Fruit fly (Drosophila melanogaster) whole organism, embryonic: Measurements from ENCODE around the gene Mgstl.

Experiments
- B-H2 ChIP-seq: fragments of 200-800 bp; sonication (Bioruptor generic); optimal IDR thresholded peaks from 2 replicates; lab custom pipeline; 2018; ENCODE audit warnings: missing biosample characterization, mild to moderate bottlenecking, missing genetic modification characterization
- Blimp-1 ChIP-seq: fragments of 200-800 bp; sonication (Bioruptor generic); optimal IDR thresholded peaks from 3 replicates; lab custom pipeline; 2018; ENCODE audit warnings: missing biosample characterization, missing genetic modification characterization, mild to moderate bottlenecking, moderate library complexity, missing genetic modification reagents
- CG10147 ChIP-seq: fragments of 200-800 bp; sonication (Bioruptor generic); optimal IDR thresholded peaks from 2 replicates; lab custom pipeline; 2019; ENCODE audit warnings: missing biosample characterization, mild to moderate bottlenecking, missing genetic modification characterization, moderate library complexity
- CG10321 ChIP-seq: fragments of 200-800 bp; sonication (Bioruptor generic); IDR thresholded peaks from 2 replicates; pipeline ENCODE4 v1.3.6; 2022; ENCODE audit warnings: missing biosample characterization, missing genetic modification characterization
- CG10565 ChIP-seq: fragments of 200-800 bp; sonication (Bioruptor generic); optimal IDR thresholded peaks from 3 replicates; lab custom pipeline; 2016; ENCODE audit warnings: missing biosample characterization, mild to moderate bottlenecking, missing genetic modification characterization
- CG12219 ChIP-seq: fragments of 200-800 bp; sonication (Bioruptor generic); optimal IDR thresholded peaks from 3 replicates; lab custom pipeline; 2018; ENCODE audit warnings: missing biosample characterization, mild to moderate bottlenecking, missing genetic modification characterization
- CG12391 ChIP-seq: fragments of 200-800 bp; sonication (Bioruptor generic); optimal IDR thresholded peaks from 3 replicates; lab custom pipeline; 2018; ENCODE audit warnings: missing biosample characterization, mild to moderate bottlenecking, missing genetic modification characterization, moderate library complexity
- CG12744 ChIP-seq: fragments of 200-800 bp; sonication (Bioruptor generic); optimal IDR thresholded peaks from 2 replicates; lab custom pipeline; 2016; ENCODE audit warnings: missing biosample characterization, missing genetic modification characterization
- CG13287 ChIP-seq: fragments of 200-800 bp; sonication (Bioruptor generic); IDR thresholded peaks from 2 replicates; pipeline ENCODE4 v1.3.6; 2022; ENCODE audit warnings: missing biosample characterization, missing genetic modification characterization; ENCODE audit not compliant: partially characterized antibody
- CG1529 ChIP-seq: fragments of 200-800 bp; sonication (Bioruptor generic); optimal IDR thresholded peaks from 3 replicates; lab custom pipeline; 2018; ENCODE audit warnings: missing biosample characterization, missing genetic modification characterization
- CG16813 ChIP-seq: fragments of 200-800 bp; sonication (Bioruptor generic); IDR thresholded peaks from 3 replicates; pipeline ENCODE4 v1.3.6; 2022; ENCODE audit warnings: missing biosample characterization, missing genetic modification characterization; ENCODE audit not compliant: partially characterized antibody
- CG16815 ChIP-seq: fragments of 200-800 bp; sonication (Bioruptor generic); optimal IDR thresholded peaks from 3 replicates; lab custom pipeline; 2017; ENCODE audit warnings: missing biosample characterization, mild to moderate bottlenecking, missing genetic modification characterization
- CG16863 ChIP-seq: fragments of 200-800 bp; sonication (Bioruptor generic); optimal IDR thresholded peaks from 3 replicates; lab custom pipeline; 2016; ENCODE audit warnings: missing biosample characterization, missing genetic modification characterization
- CG17186 ChIP-seq: fragments of 200-800 bp; sonication (Bioruptor generic); optimal IDR thresholded peaks from 3 replicates; lab custom pipeline; 2017; ENCODE audit warnings: missing biosample characterization, missing genetic modification reagents, missing genetic modification characterization
- CG17612 ChIP-seq: fragments of 200-800 bp; sonication (Bioruptor generic); IDR thresholded peaks from 2 replicates; pipeline ENCODE4 v1.3.6; 2022; ENCODE audit warnings: missing biosample characterization, missing genetic modification characterization
- CG18764 ChIP-seq: fragments of 200-800 bp; sonication (Bioruptor generic); optimal IDR thresholded peaks from 3 replicates; lab custom pipeline; 2016; ENCODE audit warnings: missing biosample characterization, missing genetic modification characterization
- CG2116 ChIP-seq: fragments of 200-800 bp; sonication (Bioruptor generic); optimal IDR thresholded peaks from 3 replicates; lab custom pipeline; 2018; ENCODE audit warnings: missing biosample characterization, mild to moderate bottlenecking, missing genetic modification characterization
- CG2129 ChIP-seq: fragments of 200-800 bp; sonication (Bioruptor generic); IDR thresholded peaks from 2 replicates; pipeline ENCODE4 v1.3.6; 2022; ENCODE audit warnings: missing biosample characterization, missing genetic modification characterization; ENCODE audit not compliant: partially characterized antibody
- CG2199 ChIP-seq: fragments of 200-800 bp; sonication (Bioruptor generic); IDR thresholded peaks from 3 replicates; pipeline ENCODE4 v1.3.6; 2022; ENCODE audit warnings: missing biosample characterization, missing genetic modification characterization
- CG2889 ChIP-seq: fragments of 200-800 bp; sonication (Bioruptor generic); IDR thresholded peaks from 3 replicates; pipeline ENCODE4 v1.3.6; 2022; ENCODE audit warnings: missing biosample characterization, missing genetic modification characterization
- CG3065 ChIP-seq: fragments of 200-800 bp; sonication (Bioruptor generic); optimal IDR thresholded peaks from 2 replicates; lab custom pipeline; 2016; ENCODE audit warnings: missing biosample characterization, missing genetic modification characterization
- CG3726 ChIP-seq: fragments of 200-800 bp; sonication (Bioruptor generic); IDR thresholded peaks from 3 replicates; pipeline ENCODE4, ENCODE4 v1.3.6; 2022; ENCODE audit warnings: missing biosample characterization, missing genetic modification characterization
- CG4730 ChIP-seq: fragments of 200-800 bp; sonication (Bioruptor generic); IDR thresholded peaks from 2 replicates; pipeline ENCODE4 v1.3.6; 2022; ENCODE audit warnings: missing biosample characterization, missing genetic modification characterization
- CrebB ChIP-seq: fragments of 200-800 bp; sonication (Bioruptor generic); optimal IDR thresholded peaks from 3 replicates; lab custom pipeline; 2018; ENCODE audit warnings: missing biosample characterization, mild to moderate bottlenecking, missing genetic modification characterization
- E2f1 ChIP-seq: fragments of 200-800 bp; sonication (Bioruptor generic); IDR thresholded peaks from 2 replicates; pipeline ENCODE4 v1.3.6; 2022; ENCODE audit warnings: missing biosample characterization, missing genetic modification characterization
- E2f2 ChIP-seq: fragments of 200-800 bp; sonication (Bioruptor generic); IDR thresholded peaks from 2 replicates; pipeline ENCODE4 v1.3.6; 2022; ENCODE audit warnings: missing biosample characterization, missing genetic modification characterization
- H2.0 ChIP-seq: fragments of 200-800 bp; sonication (Bioruptor generic); IDR thresholded peaks from 2 replicates; pipeline ENCODE4 v1.3.6; 2022; ENCODE audit warnings: missing biosample characterization, missing genetic modification characterization
- HHEX ChIP-seq: fragments of 200-800 bp; sonication (Bioruptor generic); optimal IDR thresholded peaks from 3 replicates; lab custom pipeline; 2017; ENCODE audit warnings: missing biosample characterization, mild to moderate bottlenecking, missing genetic modification characterization, missing genetic modification reagents
- HLH4C ChIP-seq: fragments of 200-800 bp; sonication (Bioruptor generic); IDR thresholded peaks from 3 replicates; pipeline ENCODE4 v1.3.6; 2022; ENCODE audit warnings: missing biosample characterization, missing genetic modification characterization; ENCODE audit not compliant: partially characterized antibody
- Hr3 ChIP-seq: fragments of 200-800 bp; sonication (Bioruptor generic); optimal IDR thresholded peaks from 3 replicates; lab custom pipeline; 2016; ENCODE audit warnings: missing biosample characterization, missing genetic modification characterization
- Hr78 ChIP-seq, 2 experiments: fragments of 200-800 bp in 1 of 2; fragments of >200 bp in 1 of 2; sonication (Bioruptor generic) in 1 of 2; optimal IDR thresholded peaks; 2 replicates each; lab custom pipeline; 2017 to 2019; ENCODE audit warnings: missing biosample characterization in 2 of 2, missing genetic modification characterization in 2 of 2, mild to moderate bottlenecking in 1 of 2, moderate library complexity in 1 of 2
- Lhr ChIP-seq: fragments of 200-800 bp; sonication (Bioruptor generic); optimal IDR thresholded peaks from 3 replicates; lab custom pipeline; 2017; ENCODE audit warnings: mild to moderate bottlenecking, missing biosample characterization, missing genetic modification reagents, missing genetic modification characterization
- Rfx ChIP-seq: fragments of 200-800 bp; sonication (Bioruptor generic); IDR thresholded peaks from 2 replicates; pipeline ENCODE4 v1.3.6; 2022; ENCODE audit warnings: missing biosample characterization, missing genetic modification characterization
- dm ChIP-seq: fragments of 200-800 bp; sonication (Bioruptor generic); optimal IDR thresholded peaks from 3 replicates; lab custom pipeline; 2016; ENCODE audit warnings: missing biosample characterization, missing genetic modification characterization
- esg ChIP-seq: fragments of 200-800 bp; sonication (Bioruptor generic); conservative IDR thresholded peaks from 2 replicates; pipeline ENCODE4 v1.3.6; 2022; ENCODE audit warnings: missing biosample characterization, missing genetic modification characterization
- fd3F ChIP-seq: fragments of 200-800 bp; sonication (Bioruptor generic); optimal IDR thresholded peaks from 2 replicates; lab custom pipeline; 2018; ENCODE audit warnings: missing biosample characterization, mild to moderate bottlenecking, missing genetic modification characterization, moderate library complexity
- fu2 ChIP-seq: fragments of 200-800 bp; sonication (Bioruptor generic); optimal IDR thresholded peaks from 2 replicates; lab custom pipeline; 2016; ENCODE audit warnings: missing biosample characterization, missing genetic modification characterization
- gce ChIP-seq: fragments of 200-800 bp; sonication (Bioruptor generic); IDR thresholded peaks from 3 replicates; pipeline ENCODE4 v1.3.6; 2022; ENCODE audit warnings: missing biosample characterization, missing genetic modification characterization
- gcm2 ChIP-seq: fragments of 200-800 bp; sonication (Bioruptor generic); optimal IDR thresholded peaks from 2 replicates; lab custom pipeline; 2016; ENCODE audit warnings: missing biosample characterization, missing genetic modification characterization
- gfzf ChIP-seq: fragments of 200-800 bp; sonication (Bioruptor generic); optimal IDR thresholded peaks from 2 replicates; lab custom pipeline; 2016; ENCODE audit warnings: missing biosample characterization, mild to moderate bottlenecking, missing genetic modification characterization, moderate library complexity
- her ChIP-seq: fragments of 200-800 bp; sonication (Bioruptor generic); optimal IDR thresholded peaks from 2 replicates; lab custom pipeline; 2016; ENCODE audit warnings: missing biosample characterization, missing genetic modification characterization
- peb ChIP-seq: fragments of 200-800 bp; sonication (Bioruptor generic); IDR thresholded peaks from 2 replicates; pipeline ENCODE4 v1.3.6; 2022; ENCODE audit warnings: missing biosample characterization, missing genetic modification characterization
- pnt ChIP-seq: fragments of 200-800 bp; sonication (Bioruptor generic); optimal IDR thresholded peaks from 3 replicates; lab custom pipeline; 2016; ENCODE audit warnings: missing biosample characterization, missing genetic modification characterization
- sim ChIP-seq: fragments of 200-800 bp; sonication (Bioruptor generic); IDR thresholded peaks from 2 replicates; pipeline ENCODE4 v1.3.6; 2022; ENCODE audit warnings: missing biosample characterization, missing genetic modification characterization
- slbo ChIP-seq: fragments of 200-800 bp; sonication (Bioruptor generic); IDR thresholded peaks from 2 replicates; pipeline ENCODE4 v1.3.6; 2022; ENCODE audit warnings: missing biosample characterization, missing genetic modification characterization
- ttk ChIP-seq: fragments of 200-800 bp; sonication (Bioruptor generic); IDR thresholded peaks from 2 replicates; pipeline ENCODE4 v2.1.2; 2022; ENCODE audit warnings: missing biosample characterization, missing genetic modification characterization
- vfl ChIP-seq: fragments of 200-800 bp; sonication (Bioruptor generic); optimal IDR thresholded peaks from 2 replicates; lab custom pipeline; 2016; ENCODE audit warnings: missing biosample characterization, missing genetic modification characterization
- vnd ChIP-seq: fragments of 200-800 bp; sonication (Bioruptor generic); IDR thresholded peaks from 3 replicates; pipeline ENCODE4 v1.3.6; 2022; ENCODE audit warnings: missing biosample characterization, missing genetic modification characterization; ENCODE audit not compliant: partially characterized antibody
- yki ChIP-seq: fragments of >200 bp; optimal IDR thresholded peaks from 3 replicates; lab custom pipeline; 2018
- zfh2 ChIP-seq: fragments of 200-800 bp; sonication (Bioruptor generic); optimal IDR thresholded peaks from 2 replicates; lab custom pipeline; 2016; ENCODE audit warnings: missing biosample characterization, missing genetic modification characterization

Mgstl gene

DNA sequence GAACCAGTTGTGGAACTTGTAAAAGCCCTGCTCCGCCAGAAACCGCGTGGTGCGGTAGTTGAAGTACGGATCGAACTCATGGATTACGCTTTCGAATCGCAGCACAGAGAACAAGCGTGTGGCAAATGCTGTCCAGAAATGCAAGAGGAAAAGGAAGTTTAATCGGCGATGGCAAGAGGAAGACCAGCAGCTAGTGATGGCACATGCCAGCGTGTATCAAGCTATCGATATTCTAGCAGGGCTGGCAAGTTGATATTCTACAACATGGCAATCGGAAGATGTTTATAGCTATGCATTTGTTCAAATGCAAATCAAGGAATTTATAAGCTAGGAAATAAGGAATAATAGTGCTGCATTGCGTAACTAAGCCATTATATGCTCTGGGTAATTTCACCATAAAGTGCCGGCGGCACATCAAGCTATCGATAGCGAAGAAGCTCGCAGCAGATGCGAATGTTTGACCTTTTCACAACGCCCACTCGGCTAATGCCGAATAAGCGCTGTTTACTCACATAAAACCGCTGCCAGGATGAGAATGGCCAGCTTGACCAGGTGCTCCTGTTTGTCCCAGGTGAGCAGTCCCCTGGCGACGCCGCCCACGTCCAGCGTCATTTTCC is 11.3 kb downstream of the Mgstl start (continued):
- TF ChIP-seq Hr78 (GFP tag; optimal IDR thresholded peaks at IDR 0.05; lab: Kevin White, UChicago) (peak in 1 of 2 experiments; percentile 24), CG2116 (GFP tag; lab: Kevin White, UChicago) (peak; percentile 83), CG4730 (GFP tag; lab: Robert Waterston, UW) (no peak), fd3F (GFP tag; lab: Kevin White, UChicago) (peak; percentile 50), Lhr (GFP tag; lab: Kevin White, UChicago) (peak; percentile 61), peb (GFP tag; lab: Robert Waterston, UW) (peak; percentile 18; the same call in 1 of the 2 replicates), CG10147 (GFP tag; lab: Kevin White, UChicago) (peak; percentile 59), vfl (GFP tag; lab: Kevin White, UChicago) (peak; percentile 47), dm (GFP tag; lab: Kevin White, UChicago) (peak; percentile 89), sim (no peak; the same call in 1 of the 2 replicates), H2.0 (GFP tag; lab: Robert Waterston, UW) (peak; percentile 70), CG12219 (GFP tag; lab: Kevin White, UChicago) (peak; percentile 74), CG2129 (GFP tag; lab: Robert Waterston, UW) (peak; percentile 35; the same call in 1 of the 2 replicates), ttk (peak; percentile 39; the same call in 1 of the 2 replicates), yki (lab: Kevin White, UChicago) (no peak), CG13287 (peak; percentile 79), Hr3 (GFP tag; lab: Kevin White, UChicago) (peak; percentile 0), CrebB (tag; lab: Kevin White, UChicago) (peak; percentile 88), E2f2 (peak; percentile 52), CG2199 (GFP tag; lab: Robert Waterston, UW) (no peak), CG17186 (GFP tag; lab: Kevin White, UChicago) (peak; percentile 79), fu2 (peak; percentile 70), vnd (GFP tag; lab: Robert Waterston, UW) (peak; percentile 80), gcm2 (peak; percentile 71), HLH4C (GFP tag; lab: Robert Waterston, UW) (peak; percentile 83), Rfx (peak; percentile 89), CG17612 (peak; percentile 14; the same call in 1 of the 2 replicates), Blimp-1 (peak; percentile 20), CG18764 (GFP tag; lab: Kevin White, UChicago) (peak; percentile 67), CG16815 (GFP tag; lab: Kevin White, UChicago) (no peak), CG16813 (peak; percentile 85), zfh2 (GFP tag; lab: Kevin White, UChicago) (peak; percentile 81), B-H2 (peak; percentile 91), gfzf (peak; percentile 28), her (peak; percentile 90), E2f1 (peak; percentile 61), CG12391 (tag; lab: Kevin White, UChicago) (peak; percentile 76), CG3065 (peak; percentile 56), pnt (no peak), CG10321 (GFP tag; lab: Robert Waterston, UW) (0 out of 2 replicates have a peak, but pooled peaks have one; percentile 26), slbo (peak; percentile 82), CG2889 (GFP tag; lab: Robert Waterston, UW) (no peak; the same call in 2 of the 3 replicates), CG16863 (peak; percentile 68), CG10565 (peak; percentile 14), esg (GFP tag; lab: Robert Waterston, UW) (no peak), CG3726 (peak; percentile 47; the same call in 1 of the 3 replicates), gce (GFP tag; lab: Robert Waterston, UW) (peak; percentile 87), CG1529 (GFP tag; lab: Kevin White, UChicago) (peak; percentile 41), HHEX (GFP tag; lab: Kevin White, UChicago) (peak; percentile 90), CG12744 (GFP tag; lab: Kevin White, UChicago) (peak; percentile 24)
